Fruit fly (Drosophila melanogaster) whole organism, adult: ENCODE data around the gene CG14082.

Experiments used
- CG11617 ChIP-seq: fragments of 200-800 bp; sonication (Bioruptor generic); optimal IDR thresholded peaks from 2 replicates; lab custom pipeline; 2017; ENCODE audit warnings: mild to moderate bottlenecking, missing biosample characterization, missing genetic modification reagents, missing genetic modification characterization
- CG14711 ChIP-seq: fragments of 200-800 bp; sonication (Bioruptor generic); optimal IDR thresholded peaks from 2 replicates; lab custom pipeline; 2018; ENCODE audit warnings: missing biosample characterization, mild to moderate bottlenecking, missing genetic modification characterization, moderate library complexity
- CG1620 ChIP-seq: fragments of 200-800 bp; sonication (Bioruptor generic); optimal IDR thresholded peaks from 2 replicates; lab custom pipeline; 2016; ENCODE audit warnings: missing biosample characterization, missing genetic modification characterization
- CG33017 ChIP-seq: fragments of 200-800 bp; sonication (Bioruptor generic); optimal IDR thresholded peaks from 2 replicates; lab custom pipeline; 2018; ENCODE audit warnings: missing biosample characterization, mild to moderate bottlenecking, missing genetic modification characterization, moderate library complexity
- CG5204 ChIP-seq: fragments of 200-800 bp; sonication (Bioruptor generic); optimal IDR thresholded peaks from 2 replicates; lab custom pipeline; 2016; ENCODE audit warnings: missing biosample characterization, missing genetic modification characterization
- CG7101 ChIP-seq: fragments of 200-800 bp; sonication (Bioruptor generic); optimal IDR thresholded peaks from 2 replicates; lab custom pipeline; 2018; ENCODE audit warnings: missing biosample characterization, mild to moderate bottlenecking, missing genetic modification characterization, moderate library complexity
- Hr96 ChIP-seq: fragments of 200-800 bp; sonication (Bioruptor generic); optimal IDR thresholded peaks from 2 replicates; lab custom pipeline; 2016; ENCODE audit warnings: missing biosample characterization, missing genetic modification characterization
- bab1 ChIP-seq: fragments of 200-800 bp; sonication (Bioruptor generic); optimal IDR thresholded peaks from 3 replicates; lab custom pipeline; 2019; ENCODE audit warnings: missing biosample characterization, mild to moderate bottlenecking, missing genetic modification characterization, moderate library complexity
- kay ChIP-seq: fragments of 200-800 bp; sonication (Bioruptor generic); peaks from one replicate; lab custom pipeline; 2016; ENCODE audit warnings: missing biosample characterization, missing genetic modification characterization, borderline replicate concordance
- ovo ChIP-seq: fragments of 200-800 bp; sonication (Bioruptor generic); optimal IDR thresholded peaks from 2 replicates; lab custom pipeline; 2016; ENCODE audit warnings: missing biosample characterization, missing genetic modification characterization
- tj ChIP-seq: fragments of 200-800 bp; sonication (Bioruptor generic); optimal IDR thresholded peaks from 3 replicates; lab custom pipeline; 2017; ENCODE audit warnings: missing biosample characterization, mild to moderate bottlenecking, missing genetic modification characterization, moderate library complexity
- toe ChIP-seq: fragments of 200-800 bp; sonication (Bioruptor generic); optimal IDR thresholded peaks from 2 replicates; lab custom pipeline; 2016; ENCODE audit warnings: missing biosample characterization, missing genetic modification characterization

DNA sequence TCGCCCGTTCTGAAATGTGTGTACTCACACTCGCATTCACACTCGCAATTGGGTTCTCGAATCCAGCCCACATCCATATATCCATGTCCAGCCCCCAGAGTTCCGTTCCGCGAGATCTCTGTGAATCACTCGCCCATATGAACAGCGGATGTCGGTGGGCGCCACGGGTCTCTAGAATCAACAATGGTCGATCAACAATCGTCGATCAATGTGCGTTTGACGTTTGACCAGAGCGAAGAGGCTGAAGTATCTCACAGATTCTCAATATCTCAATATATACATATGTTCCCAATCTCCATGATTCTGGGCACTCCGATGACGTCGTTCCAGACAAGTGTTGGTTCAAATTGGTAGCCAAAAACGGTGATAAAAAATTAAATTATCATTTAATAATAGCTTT is 49.7 kb downstream of the CG14082 start:
- TF ChIP-seq CG11617 (GFP tag; lab: Kevin White, UChicago) (no peak), toe (no peak), CG33017 (tag; lab: Kevin White, UChicago) (no peak), CG1620 (no peak), CG5204 (GFP tag; lab: Kevin White, UChicago) (no peak), CG7101 (no peak), tj (no peak), bab1 (no peak), ovo (GFP tag; lab: Kevin White, UChicago) (no peak), kay (GFP tag; lab: Kevin White, UChicago) (no peak), CG14711 (tag; lab: Kevin White, UChicago) (no peak), Hr96 (GFP tag; lab: Kevin White, UChicago) (no peak)
